Worm (Caenorhabditis elegans) whole organism, early embryonic: ENCODE data around the gene nadk-1.

ENCODE experiments used
- B0310.2 ChIP-seq: sonication (generic microtip); optimal IDR thresholded peaks from 2 replicates; lab custom pipeline; 2016; ENCODE audit warnings: mild to moderate bottlenecking, missing genetic modification characterization, missing compliant biosample characterization
- F13C5.2 ChIP-seq: sonication (generic microtip); optimal IDR thresholded peaks from 2 replicates; lab custom pipeline; 2017; ENCODE audit warnings: mild to moderate bottlenecking, missing genetic modification characterization, inconsistent platforms, missing compliant biosample characterization
- aly-1 ChIP-seq: sonication (generic microtip); optimal IDR thresholded peaks from 2 replicates; lab custom pipeline; 2016; ENCODE audit warnings: missing genetic modification characterization, missing compliant biosample characterization
- ama-1 ChIP-seq: fragments of 150-350 bp; optimal IDR thresholded peaks from 2 replicates; lab custom pipeline; 2014
- ceh-13 ChIP-seq: fragments of 200-800 bp; sonication (Bioruptor generic); optimal IDR thresholded peaks from 2 replicates; lab custom pipeline; 2018; ENCODE audit warnings: mild to moderate bottlenecking, missing genetic modification characterization, missing compliant biosample characterization
- ceh-36 ChIP-seq: sonication (generic microtip); optimal IDR thresholded peaks from 2 replicates; lab custom pipeline; 2016; ENCODE audit warnings: missing genetic modification characterization, inconsistent platforms, missing compliant biosample characterization
- ets-7 ChIP-seq: sonication (generic microtip); optimal IDR thresholded peaks from 2 replicates; lab custom pipeline; 2016; ENCODE audit warnings: missing genotype, missing genetic modification characterization, missing compliant biosample characterization
- flt-1 ChIP-seq: fragments of 200-800 bp; sonication (Bioruptor generic); IDR thresholded peaks from 2 replicates; pipeline ENCODE4 v1.3.6; 2022; ENCODE audit warnings: missing genetic modification characterization, missing compliant biosample characterization
- hmbx-1 ChIP-seq: sonication (generic microtip); optimal IDR thresholded peaks from 2 replicates; lab custom pipeline; 2016; ENCODE audit warnings: mild to moderate bottlenecking, missing genetic modification characterization, missing compliant biosample characterization
- hmg-4 ChIP-seq: fragments of 200-800 bp; sonication (Bioruptor generic); optimal IDR thresholded peaks from 2 replicates; lab custom pipeline; 2018; ENCODE audit warnings: mild to moderate bottlenecking, missing genetic modification characterization, missing compliant biosample characterization
- hnd-1 ChIP-seq: sonication (generic microtip); optimal IDR thresholded peaks from 2 replicates; lab custom pipeline; 2016; ENCODE audit warnings: missing genetic modification characterization, missing compliant biosample characterization
- pes-1 ChIP-seq: fragments of 200-800 bp; sonication (Bioruptor generic); IDR thresholded peaks from 2 replicates; pipeline ENCODE4 v1.3.6; 2022; ENCODE audit warnings: missing genetic modification reagents, missing genetic modification characterization, missing compliant biosample characterization
- scrt-1 ChIP-seq: fragments of 200-800 bp; sonication (Bioruptor generic); IDR thresholded peaks from 2 replicates; pipeline ENCODE4 v1.3.6; 2022; ENCODE audit warnings: missing genetic modification characterization, missing compliant biosample characterization
- sea-1 ChIP-seq: fragments of 200-800 bp; sonication (Bioruptor generic); conservative IDR thresholded peaks from 2 replicates; pipeline ENCODE4 v1.3.6; 2022; ENCODE audit warnings: missing genetic modification characterization, missing compliant biosample characterization
- tbx-11 ChIP-seq: fragments of 200-800 bp; sonication (Bioruptor generic); IDR thresholded peaks from 2 replicates; pipeline ENCODE4 v1.3.6; 2022; ENCODE audit warnings: missing genetic modification characterization, missing compliant biosample characterization
- tbx-37 ChIP-seq: fragments of 200-800 bp; sonication (Bioruptor generic); conservative IDR thresholded peaks from 2 replicates; pipeline ENCODE4 v1.3.6; 2022; ENCODE audit warnings: missing genetic modification reagents, missing genetic modification characterization, missing compliant biosample characterization
- tra-4 ChIP-seq: sonication (generic microtip); optimal IDR thresholded peaks from 2 replicates; lab custom pipeline; 2017; ENCODE audit warnings: missing genetic modification characterization, missing compliant biosample characterization

Gene nadk-1

DNA sequence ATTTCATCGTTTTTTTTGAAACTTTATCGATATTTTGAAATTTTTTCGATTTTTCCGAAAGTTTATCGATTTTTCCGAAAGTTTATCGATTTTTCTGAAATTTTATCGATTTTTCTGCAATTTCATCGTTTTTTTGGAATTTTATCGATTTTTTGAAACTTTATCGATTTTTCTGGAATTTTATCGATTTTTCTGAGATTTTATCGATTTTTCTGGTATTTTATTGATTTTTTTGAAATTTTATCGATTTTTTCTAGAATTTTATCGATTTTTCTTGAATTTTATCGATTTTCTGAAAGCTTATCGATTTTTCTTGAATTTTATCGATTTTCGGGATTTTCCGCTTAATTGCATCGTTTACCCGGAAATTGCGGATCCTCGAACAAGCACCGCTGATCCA, 13.4 kb upstream of the nadk-1 start:
- TF ChIP-seq F13C5.2 (tag; lab: Kevin White, UChicago) (no peak), scrt-1 (GFP tag; lab: Robert Waterston, UW) (no peak), hmg-4 (no peak), hnd-1 (tag; lab: Kevin White, UChicago) (no peak), tra-4 (tag; lab: Kevin White, UChicago) (no peak), hmbx-1 (tag; lab: Kevin White, UChicago) (no peak)

DNA sequence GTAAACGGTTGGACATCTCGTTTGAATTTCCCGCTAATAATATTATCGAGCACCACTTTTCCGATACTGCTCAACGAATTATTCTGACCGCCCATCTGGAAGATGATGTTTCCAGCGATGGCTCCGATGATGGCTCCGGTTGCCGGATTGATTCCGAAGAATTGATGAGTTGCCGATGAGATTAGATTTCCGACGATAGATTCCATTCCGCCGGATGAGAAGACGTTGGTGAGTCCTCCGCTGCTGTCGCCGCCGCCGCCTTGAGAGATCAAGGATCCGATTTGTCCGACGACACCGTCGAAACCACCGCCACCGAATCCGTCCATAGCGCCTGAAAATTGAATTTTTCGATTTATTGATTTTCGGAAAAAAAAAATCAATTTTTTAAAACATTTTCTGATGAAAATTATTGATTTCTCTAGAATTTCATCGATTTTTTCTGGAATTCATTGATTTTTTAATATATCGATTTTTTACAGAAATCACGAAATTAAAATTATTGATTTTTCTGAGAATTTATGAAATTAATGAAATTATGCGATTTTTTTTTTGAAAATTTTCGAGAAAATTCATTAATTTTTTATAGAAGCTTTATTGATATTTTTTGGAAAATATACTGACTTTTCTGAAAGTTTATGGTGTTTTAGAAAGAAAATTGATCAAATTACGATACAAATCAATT, 12.7 kb upstream of the nadk-1 start:
- TF ChIP-seq ets-7 (tag; lab: Kevin White, UChicago) = no peak
- no peak for TF ChIP-seq hnd-1 (tag; lab: Kevin White, UChicago)
- no peak for TF ChIP-seq tbx-37 (GFP tag; lab: Robert Waterston, UW)
- no peak for TF ChIP-seq F13C5.2 (tag; lab: Kevin White, UChicago)
- TF ChIP-seq scrt-1 (GFP tag; lab: Robert Waterston, UW) = no peak
- no peak for TF ChIP-seq sea-1 (GFP tag; lab: Robert Waterston, UW)
- no peak for TF ChIP-seq tbx-11
- no peak for TF ChIP-seq tra-4 (tag; lab: Kevin White, UChicago)
- no peak for TF ChIP-seq ceh-36

DNA sequence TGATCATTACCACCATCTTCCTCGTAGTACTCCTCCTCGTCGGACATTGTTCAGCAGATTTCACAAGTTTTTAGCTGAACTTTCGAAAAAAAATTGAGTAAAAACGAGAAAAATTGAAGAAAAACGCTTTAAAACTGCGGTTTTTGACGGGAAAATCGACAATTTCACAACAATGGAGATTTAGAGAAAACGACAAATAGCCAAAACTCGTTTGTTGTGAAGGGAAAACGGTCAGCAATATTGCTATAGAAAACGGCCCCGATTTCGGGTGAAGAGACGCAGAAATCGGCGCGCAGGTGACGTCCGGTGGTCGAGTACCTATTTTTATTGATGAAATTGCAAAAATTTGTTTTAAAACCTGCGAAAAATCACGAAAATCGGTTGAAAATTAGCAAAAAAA, 11.0 kb upstream of the nadk-1 start, which contains the start of gene clp-7:
clp-7 (minus strand) TSS at position 47 of the 400 bp plus-strand sequence.
- TF ChIP-seq tbx-37 (GFP tag; lab: Robert Waterston, UW) (no peak), ets-7 (tag; lab: Kevin White, UChicago) (no peak)

DNA sequence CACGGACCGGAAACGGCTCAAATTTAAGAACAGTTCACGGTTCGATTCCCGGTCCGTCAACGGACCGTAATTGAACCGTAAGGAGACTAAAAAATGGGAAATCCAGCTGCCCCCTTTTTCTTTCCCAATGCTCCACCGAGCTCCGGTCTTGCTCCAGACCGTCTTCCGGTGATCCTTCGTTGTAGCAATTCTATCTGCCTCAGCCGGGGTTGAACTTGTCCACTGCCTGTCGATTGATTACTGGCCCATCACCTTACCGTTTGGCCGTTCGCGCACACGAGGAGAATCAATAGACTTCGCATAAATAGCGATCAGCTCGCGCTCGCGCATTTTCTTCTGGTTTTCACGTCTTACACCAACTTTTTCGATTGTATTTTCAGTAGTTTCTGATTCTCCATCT, 8.3 kb upstream of the nadk-1 start:
- TF ChIP-seq pes-1 (GFP tag; lab: Robert Waterston, UW) = peak; percentile 24; the same call in 1 of the 2 replicates

DNA sequence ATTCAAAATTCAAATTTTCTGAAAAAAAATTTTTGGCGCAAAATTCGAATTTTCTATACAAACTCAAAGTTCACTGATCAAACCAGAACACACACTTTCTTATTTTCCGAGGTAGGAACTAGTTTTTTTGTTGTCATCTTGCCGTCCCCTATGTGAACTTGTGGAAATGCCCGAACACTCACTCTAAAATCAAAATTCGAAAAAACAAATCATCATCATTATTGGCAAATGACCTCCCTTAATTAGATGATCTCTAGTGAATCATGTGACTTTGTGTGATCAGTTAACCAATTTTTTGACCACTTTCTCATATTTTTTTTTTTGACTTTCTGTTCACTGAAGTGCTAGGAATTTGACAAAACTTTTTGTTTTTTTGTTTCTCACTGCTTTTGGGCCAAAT, 4.4 kb upstream of the nadk-1 start:
- no peak for TF ChIP-seq hmbx-1 (tag; lab: Kevin White, UChicago)

DNA sequence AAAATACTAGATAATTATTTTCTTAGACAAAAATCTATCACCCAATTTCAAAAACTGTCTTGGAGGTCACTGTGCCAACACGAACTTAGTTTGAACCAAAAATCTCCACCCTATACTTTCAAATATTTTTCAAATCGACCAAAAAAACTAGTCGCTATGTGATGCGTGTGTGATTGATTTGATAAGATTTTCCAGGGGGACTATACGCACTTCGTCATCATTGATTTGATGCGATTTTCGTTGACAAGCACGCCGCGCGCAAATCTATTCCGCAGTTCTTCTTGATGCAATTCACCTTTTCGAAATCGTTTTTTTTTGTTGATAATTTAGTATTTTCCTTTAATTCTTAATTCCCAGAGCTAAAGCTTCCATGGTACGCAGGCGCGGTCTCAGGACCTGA, 3.4 kb upstream of the nadk-1 start:
- TF ChIP-seq scrt-1 (GFP tag; lab: Robert Waterston, UW) (no peak), hnd-1 (tag; lab: Kevin White, UChicago) (no peak), B0310.2 (tag; lab: Kevin White, UChicago) (no peak), hmbx-1 (tag; lab: Kevin White, UChicago) (no peak), tbx-11 (no peak), tra-4 (tag; lab: Kevin White, UChicago) (no peak), ceh-36 (no peak), aly-1 (tag; lab: Kevin White, UChicago) (no peak), ama-1 (lab: Kevin White, UChicago) (no peak), F13C5.2 (tag; lab: Kevin White, UChicago) (no peak), hmg-4 (no peak), sea-1 (GFP tag; lab: Robert Waterston, UW) (no peak), tbx-37 (GFP tag; lab: Robert Waterston, UW) (no peak), flt-1 (no peak)

DNA sequence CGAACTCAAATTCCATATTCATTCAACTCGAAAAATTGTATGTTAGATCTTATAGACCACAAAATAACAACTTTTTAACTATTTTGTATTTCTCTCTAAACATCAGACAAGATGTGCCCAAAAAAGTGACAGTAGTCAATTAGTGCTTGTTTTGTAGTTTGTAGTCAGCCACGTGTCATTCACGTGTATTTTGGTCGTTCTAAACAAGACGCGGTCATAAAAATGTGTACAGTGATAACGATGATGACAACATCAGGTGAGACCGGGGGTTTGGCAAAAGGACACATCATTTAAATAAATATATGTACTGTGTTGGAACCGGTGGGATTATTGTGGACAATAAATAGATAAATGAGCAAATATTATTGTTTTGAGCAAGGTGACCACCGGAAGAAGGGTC, 2.7 kb upstream of the nadk-1 start:
- no peak for TF ChIP-seq hmg-4

DNA sequence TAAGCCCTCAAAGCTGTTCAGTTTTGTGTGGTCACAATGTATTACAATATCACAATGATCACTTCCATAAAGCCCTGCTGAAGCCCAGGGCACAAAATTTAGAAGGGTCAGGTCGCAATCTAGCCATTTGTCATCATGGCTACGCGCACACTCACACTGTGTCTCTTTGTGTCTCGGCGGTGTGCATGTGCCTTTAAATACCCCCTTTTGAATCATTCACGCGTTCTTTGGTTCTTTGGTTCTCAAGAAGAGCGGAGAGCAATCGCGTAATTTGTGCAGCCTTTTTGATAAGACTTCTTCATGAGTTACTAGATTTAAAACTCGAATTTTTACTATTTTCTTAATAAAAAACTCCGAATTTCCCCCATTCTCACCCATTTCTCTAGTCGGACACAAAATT, 1.9 kb upstream of the nadk-1 start:
- no peak for TF ChIP-seq hmbx-1 (tag; lab: Kevin White, UChicago)
- no peak for TF ChIP-seq ama-1 (lab: Kevin White, UChicago)
- TF ChIP-seq F13C5.2 (tag; lab: Kevin White, UChicago) = no peak
- no peak for TF ChIP-seq aly-1 (tag; lab: Kevin White, UChicago)
- no peak for TF ChIP-seq B0310.2 (tag; lab: Kevin White, UChicago)
- TF ChIP-seq scrt-1 (GFP tag; lab: Robert Waterston, UW) = no peak
- no peak for TF ChIP-seq hnd-1 (tag; lab: Kevin White, UChicago)
- no peak for TF ChIP-seq ceh-13 (GFP tag; lab: Kevin White, UChicago)
- no peak for TF ChIP-seq pes-1 (GFP tag; lab: Robert Waterston, UW)
- no peak for TF ChIP-seq tra-4 (tag; lab: Kevin White, UChicago)
- TF ChIP-seq ceh-36 = no peak
- no peak for TF ChIP-seq ets-7 (tag; lab: Kevin White, UChicago)
- no peak for TF ChIP-seq sea-1 (GFP tag; lab: Robert Waterston, UW)
- no peak for TF ChIP-seq tbx-11

DNA sequence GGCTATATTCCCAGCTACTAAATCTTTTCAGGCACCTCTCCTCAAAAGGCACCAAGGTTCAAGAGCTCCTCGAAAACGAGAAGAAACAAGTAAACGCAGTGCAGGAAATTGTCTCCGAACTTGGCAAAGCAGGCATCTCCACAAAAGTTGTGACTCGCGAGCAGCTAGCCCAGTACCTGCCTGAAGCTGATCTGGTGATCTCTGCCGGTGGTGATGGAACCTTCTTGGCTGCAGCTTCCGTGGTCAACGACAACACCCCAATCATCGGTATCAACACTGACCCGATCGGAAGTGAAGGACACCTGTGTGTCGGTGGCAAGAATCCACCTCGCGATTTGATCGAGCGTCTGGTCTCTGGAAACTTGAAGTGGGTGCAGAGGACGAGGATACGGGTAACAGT, 1.3 kb downstream of the nadk-1 start:
- TF ChIP-seq pes-1 (GFP tag; lab: Robert Waterston, UW) (no peak), ceh-36 (no peak), aly-1 (tag; lab: Kevin White, UChicago) (no peak), hmg-4 (no peak), hnd-1 (tag; lab: Kevin White, UChicago) (no peak), flt-1 (no peak), tbx-11 (no peak)
